Worm (Caenorhabditis elegans) whole organism, L2 larva: ENCODE results near the gene Y53F4B.62.

Experiments used
- F13H6.1 ChIP-seq: sonication (generic microtip); optimal IDR thresholded peaks from 2 replicates; lab custom pipeline; 2016; ENCODE audit warnings: missing genetic modification characterization, missing compliant biosample characterization
- Y55F3AM.14 ChIP-seq: fragments of 200-800 bp; sonication (Bioruptor generic); optimal IDR thresholded peaks from 2 replicates; lab custom pipeline; 2018; ENCODE audit warnings: mild to moderate bottlenecking, missing genetic modification characterization, missing compliant biosample characterization
- ZK546.5 ChIP-seq: sonication (generic microtip); optimal IDR thresholded peaks from 2 replicates; lab custom pipeline; 2017; ENCODE audit warnings: missing biosample characterization, missing genetic modification characterization
- alr-1 ChIP-seq: fragments of 150-350 bp; optimal IDR thresholded peaks from 2 replicates; lab custom pipeline; 2014; ENCODE audit warnings: missing biosample characterization, missing genetic modification characterization
- aly-2 ChIP-seq: fragments of 150-350 bp; optimal IDR thresholded peaks from 2 replicates; lab custom pipeline; 2014; ENCODE audit warnings: missing biosample characterization, missing genetic modification characterization
- ama-1 ChIP-seq: fragments of 150-350 bp; optimal IDR thresholded peaks from 2 replicates; lab custom pipeline; 2018; ENCODE audit warnings: inconsistent platforms
- blmp-1 ChIP-seq: sonication (generic microtip); optimal IDR thresholded peaks from 2 replicates; lab custom pipeline; 2017; ENCODE audit warnings: missing genetic modification characterization, mild to moderate bottlenecking, missing compliant biosample characterization, antibody characterized with exemption, moderate library complexity; ENCODE audit not compliant: insufficient read depth
- ceh-82 ChIP-seq: fragments of 150-350 bp; optimal IDR thresholded peaks from 2 replicates; lab custom pipeline; 2014; ENCODE audit warnings: missing biosample characterization, missing genetic modification characterization
- dmd-4 ChIP-seq: sonication (generic microtip); optimal IDR thresholded peaks from 2 replicates; lab custom pipeline; 2017; ENCODE audit warnings: missing biosample characterization, missing genetic modification characterization
- egl-27 ChIP-seq: sonication (generic microtip); optimal IDR thresholded peaks from 3 replicates; lab custom pipeline; 2017; ENCODE audit warnings: missing biosample characterization, missing genetic modification reagents, missing genetic modification characterization
- elt-1 ChIP-seq: fragments of 150-350 bp; optimal IDR thresholded peaks from 2 replicates; lab custom pipeline; 2014; ENCODE audit warnings: missing biosample characterization, missing genetic modification characterization
- elt-3 ChIP-seq: sonication (generic microtip); optimal IDR thresholded peaks from 2 replicates; lab custom pipeline; 2017; ENCODE audit warnings: missing biosample characterization, missing genetic modification characterization
- fos-1 ChIP-seq: fragments of 150-350 bp; optimal IDR thresholded peaks from 2 replicates; lab custom pipeline; 2014; ENCODE audit warnings: missing biosample characterization, missing genetic modification characterization
- lin-13 ChIP-seq: fragments of 150-350 bp; optimal IDR thresholded peaks from 2 replicates; lab custom pipeline; 2014; ENCODE audit warnings: missing biosample characterization, missing genetic modification reagents, missing genetic modification characterization
- lin-39 ChIP-seq: fragments of 150-350 bp; optimal IDR thresholded peaks from 2 replicates; lab custom pipeline; 2014; ENCODE audit warnings: missing biosample characterization, missing genetic modification reagents, missing genetic modification characterization
- mab-5 ChIP-seq: fragments of 150-350 bp; optimal IDR thresholded peaks from 2 replicates; lab custom pipeline; 2014; ENCODE audit warnings: missing biosample characterization, missing genetic modification characterization
- mbf-1 ChIP-seq: sonication (generic microtip); optimal IDR thresholded peaks from 2 replicates; lab custom pipeline; 2017; ENCODE audit warnings: missing biosample characterization, missing genetic modification characterization
- mdl-1 ChIP-seq, 2 experiments: fragments of 150-350 bp in 1 of 2; sonication (generic microtip) in 1 of 2; optimal IDR thresholded peaks; 2 replicates each; lab custom pipeline; 2017; ENCODE audit warnings: missing biosample characterization in 2 of 2, missing genetic modification characterization in 2 of 2
- nhr-12 ChIP-seq: fragments of 150-350 bp; optimal IDR thresholded peaks from 2 replicates; lab custom pipeline; 2014; ENCODE audit warnings: missing biosample characterization, missing genetic modification characterization
- nhr-129 ChIP-seq: fragments of 150-350 bp; optimal IDR thresholded peaks from 2 replicates; lab custom pipeline; 2014; ENCODE audit warnings: missing biosample characterization, missing genetic modification characterization
- nhr-21 ChIP-seq: fragments of 150-350 bp; optimal IDR thresholded peaks from 2 replicates; lab custom pipeline; 2014; ENCODE audit warnings: missing biosample characterization, missing genetic modification characterization
- nhr-23 ChIP-seq: fragments of 150-350 bp; optimal IDR thresholded peaks from 2 replicates; lab custom pipeline; 2014; ENCODE audit warnings: missing biosample characterization, missing genetic modification reagents, missing genetic modification characterization
- nhr-25 ChIP-seq: fragments of 150-350 bp; sonication (generic microtip); optimal IDR thresholded peaks from 3 replicates; lab custom pipeline; 2014; ENCODE audit warnings: missing biosample characterization, missing genetic modification characterization
- nhr-77 ChIP-seq: fragments of 150-350 bp; optimal IDR thresholded peaks from 2 replicates; lab custom pipeline; 2014; ENCODE audit warnings: missing biosample characterization, missing genetic modification characterization
- peb-1 ChIP-seq: fragments of 150-350 bp; optimal IDR thresholded peaks from 2 replicates; lab custom pipeline; 2014; ENCODE audit warnings: missing biosample characterization, missing genetic modification characterization
- sma-3 ChIP-seq: sonication (generic microtip); optimal IDR thresholded peaks from 2 replicates; lab custom pipeline; 2016; ENCODE audit warnings: missing genetic modification reagents, missing genetic modification characterization, missing compliant biosample characterization
- snpc-4 ChIP-seq: fragments of 150-350 bp; optimal IDR thresholded peaks from 2 replicates; lab custom pipeline; 2014; ENCODE audit warnings: missing biosample characterization, missing genetic modification characterization
- unc-39 ChIP-seq: fragments of 150-350 bp; optimal IDR thresholded peaks from 2 replicates; lab custom pipeline; 2014; ENCODE audit warnings: missing biosample characterization, missing genetic modification characterization
- unc-55 ChIP-seq: fragments of 150-350 bp; sonication (generic microtip); optimal IDR thresholded peaks from 3 replicates; lab custom pipeline; 2014; ENCODE audit warnings: missing biosample characterization, missing genetic modification reagents, missing genetic modification characterization
- zag-1 ChIP-seq: fragments of 150-350 bp; optimal IDR thresholded peaks from 2 replicates; lab custom pipeline; 2014; ENCODE audit warnings: missing biosample characterization, missing genetic modification characterization
- ztf-1 ChIP-seq: fragments of 200-800 bp; sonication (Bioruptor generic); conservative IDR thresholded peaks from 2 replicates; pipeline ENCODE4 v1.3.6; 2022; ENCODE audit warnings: missing genetic modification characterization, missing compliant biosample characterization
- ztf-11 ChIP-seq: sonication (generic microtip); optimal IDR thresholded peaks from 2 replicates; lab custom pipeline; 2017; ENCODE audit warnings: missing biosample characterization, missing genetic modification characterization
- ztf-4 ChIP-seq: fragments of 150-350 bp; optimal IDR thresholded peaks from 2 replicates; lab custom pipeline; 2014; ENCODE audit warnings: missing biosample characterization, missing genetic modification characterization

The Y53F4B.62 gene

ce11 chrII:15165681-15166235, 35.3 kb upstream of the Y53F4B.62 start, which contains the start of gene gst-27 (continued):
- TF ChIP-seq F13H6.1 (tag; lab: Kevin White, UChicago) (peak; percentile 70), ama-1 (lab: Kevin White, UChicago) (no peak), nhr-25 (tag; lab: Kevin White, UChicago) (peak; percentile 63), egl-27 (tag; lab: Kevin White, UChicago) (peak; percentile 47), snpc-4 (peak; percentile 62), mbf-1 (tag; lab: Kevin White, UChicago) (no peak), ztf-11 (tag; lab: Kevin White, UChicago) (no peak), peb-1 (no peak), mdl-1 (tag; optimal IDR thresholded peaks at IDR 0.05; lab: Kevin White, UChicago) (peak; percentile 29 to 48), nhr-21 (peak; percentile 81), elt-3 (no peak), mab-5 (tag; lab: Kevin White, UChicago) (peak; percentile 72)

- no peak for TF ChIP-seq alr-1 (tag; lab: Kevin White, UChicago)
- TF ChIP-seq fos-1 (tag; lab: Kevin White, UChicago), result peak; percentile 25
These were observed 34.0 kb upstream of the Y53F4B.62 start, which contains the start of gene gst-26 for ce11 chrII:15164453-15164852. Gene gst-26 (minus strand): TSS chrII:15164553.

ce11 chrII:15158364-15158763, 28.0 kb upstream of the Y53F4B.62 start:
- no peak for TF ChIP-seq lin-13 (GFP tag; lab: Kevin White, UChicago)
- no peak for TF ChIP-seq ceh-82 (tag; lab: Kevin White, UChicago)
- TF ChIP-seq nhr-77 (tag; lab: Kevin White, UChicago), result no peak
- TF ChIP-seq Y55F3AM.14 (GFP tag; lab: Kevin White, UChicago), result no peak
- no peak for TF ChIP-seq blmp-1 (tag; lab: Kevin White, UChicago)
- TF ChIP-seq ztf-11 (tag; lab: Kevin White, UChicago), result no peak
- no peak for TF ChIP-seq elt-3
- TF ChIP-seq nhr-12 (tag; lab: Kevin White, UChicago), result no peak
- TF ChIP-seq ztf-1 (GFP tag; lab: Robert Waterston, UW), result no peak
- TF ChIP-seq, all 48 proteins: peak for 0

- no peak for TF ChIP-seq aly-2
- no peak for TF ChIP-seq lin-39 (tag; lab: Kevin White, UChicago)
These were observed 27.5 kb upstream of the Y53F4B.62 start, which contains the start of gene ptr-20 for ce11 chrII:15157880-15158279. Gene ptr-20 (plus strand): TSS chrII:15158180.

- TF ChIP-seq ztf-4 (no peak), zag-1 (tag; lab: Kevin White, UChicago) (no peak), ama-1 (lab: Kevin White, UChicago) (no peak)
- TF ChIP-seq, all 48 proteins: peak for 0
These were observed 18.0 kb upstream of the Y53F4B.62 start for ce11 chrII:15148442-15148841.

- TF ChIP-seq ztf-4 (no peak), nhr-129 (tag; lab: Kevin White, UChicago) (no peak), nhr-77 (tag; lab: Kevin White, UChicago) (no peak), snpc-4 (no peak), nhr-12 (tag; lab: Kevin White, UChicago) (no peak), sma-3 (GFP tag; lab: Kevin White, UChicago) (no peak), unc-39 (tag; lab: Kevin White, UChicago) (no peak), blmp-1 (tag; lab: Kevin White, UChicago) (no peak), nhr-25 (tag; lab: Kevin White, UChicago) (no peak), elt-3 (no peak), lin-13 (GFP tag; lab: Kevin White, UChicago) (no peak), ztf-11 (tag; lab: Kevin White, UChicago) (no peak), nhr-23 (tag; lab: Kevin White, UChicago) (no peak), elt-1 (tag; lab: Kevin White, UChicago) (no peak), egl-27 (tag; lab: Kevin White, UChicago) (no peak), dmd-4 (tag; lab: Kevin White, UChicago) (no peak), lin-39 (tag; lab: Kevin White, UChicago) (no peak), ZK546.5 (no peak), ztf-1 (GFP tag; lab: Robert Waterston, UW) (no peak), unc-55 (GFP tag; lab: Kevin White, UChicago) (no peak)
- TF ChIP-seq, all 48 proteins: peak for 0
These were observed 15.2 kb upstream of the Y53F4B.62 start, which contains the start of gene Y53F4B.27 for ce11 chrII:15145594-15145993. Gene Y53F4B.27 (plus strand): TSS chrII:15145894.
